Fruit fly (Drosophila melanogaster) whole organism, embryonic: Measurements from ENCODE around the gene CG15877.

Source experiments
- ATbp ChIP-seq: fragments of 200-800 bp; sonication (Bioruptor generic); optimal IDR thresholded peaks from 2 replicates; lab custom pipeline; 2017; ENCODE audit warnings: missing biosample characterization, mild to moderate bottlenecking, missing genetic modification characterization, missing genetic modification reagents
- Aef1 ChIP-seq: fragments of 200-800 bp; sonication (Bioruptor generic); IDR thresholded peaks from 3 replicates; pipeline ENCODE4 v1.3.6; 2022; ENCODE audit warnings: missing biosample characterization, missing genetic modification characterization
- Antp ChIP-seq: fragments of 200-800 bp; sonication (Bioruptor generic); optimal IDR thresholded peaks from 3 replicates; lab custom pipeline; 2016; ENCODE audit warnings: missing biosample characterization, missing genetic modification characterization
- Bdp1 ChIP-seq: fragments of 200-800 bp; sonication (Bioruptor generic); optimal IDR thresholded peaks from 3 replicates; lab custom pipeline; 2016; ENCODE audit warnings: missing biosample characterization, missing genetic modification characterization
- CG1024 ChIP-seq: fragments of 200-800 bp; sonication (Bioruptor generic); IDR thresholded peaks from 2 replicates; pipeline ENCODE4 v1.3.6; 2022; ENCODE audit warnings: missing biosample characterization, missing genetic modification characterization
- CG10654 ChIP-seq: fragments of 200-800 bp; sonication (Bioruptor generic); optimal IDR thresholded peaks from 2 replicates; lab custom pipeline; 2016; ENCODE audit warnings: missing biosample characterization, missing genetic modification characterization
- CG1233 ChIP-seq: fragments of 200-800 bp; sonication (Bioruptor generic); optimal IDR thresholded peaks from 4 replicates; lab custom pipeline; 2018; ENCODE audit warnings: missing biosample characterization, mild to moderate bottlenecking, missing genetic modification characterization
- CG12391 ChIP-seq: fragments of 200-800 bp; sonication (Bioruptor generic); optimal IDR thresholded peaks from 3 replicates; lab custom pipeline; 2018; ENCODE audit warnings: missing biosample characterization, mild to moderate bottlenecking, missing genetic modification characterization, moderate library complexity
- CG14441 ChIP-seq: fragments of 200-800 bp; sonication (Bioruptor generic); IDR thresholded peaks from 2 replicates; pipeline ENCODE4 v1.3.6; 2022; ENCODE audit warnings: missing biosample characterization, missing genetic modification characterization
- CG15011 ChIP-seq: fragments of 200-800 bp; sonication (Bioruptor generic); optimal IDR thresholded peaks from 3 replicates; lab custom pipeline; 2018; ENCODE audit warnings: missing biosample characterization, mild to moderate bottlenecking, missing genetic modification characterization
- CG1647 ChIP-seq: fragments of 200-800 bp; sonication (Bioruptor generic); optimal IDR thresholded peaks from 3 replicates; lab custom pipeline; 2016; ENCODE audit warnings: missing biosample characterization, missing genetic modification characterization
- CG16815 ChIP-seq: fragments of 200-800 bp; sonication (Bioruptor generic); optimal IDR thresholded peaks from 3 replicates; lab custom pipeline; 2017; ENCODE audit warnings: missing biosample characterization, mild to moderate bottlenecking, missing genetic modification characterization
- CG16863 ChIP-seq: fragments of 200-800 bp; sonication (Bioruptor generic); optimal IDR thresholded peaks from 3 replicates; lab custom pipeline; 2016; ENCODE audit warnings: missing biosample characterization, missing genetic modification characterization
- CG17829 ChIP-seq: fragments of 200-800 bp; optimal IDR thresholded peaks from 2 replicates; lab custom pipeline; 2019; ENCODE audit warnings: missing biosample characterization, mild to moderate bottlenecking, missing genetic modification characterization, moderate library complexity
- CG30020 ChIP-seq: fragments of 200-800 bp; optimal IDR thresholded peaks from 2 replicates; lab custom pipeline; 2019; ENCODE audit warnings: missing biosample characterization, mild to moderate bottlenecking, missing genetic modification characterization, moderate library complexity
- CG3407 ChIP-seq: fragments of 200-800 bp; sonication (Bioruptor generic); optimal IDR thresholded peaks from 2 replicates; lab custom pipeline; 2018; ENCODE audit warnings: missing biosample characterization, mild to moderate bottlenecking, missing genetic modification characterization
- CG4617 ChIP-seq: fragments of 200-800 bp; sonication (Bioruptor generic); optimal IDR thresholded peaks from 3 replicates; lab custom pipeline; 2016; ENCODE audit warnings: missing biosample characterization, missing genetic modification characterization, borderline replicate concordance
- CG4820 ChIP-seq: fragments of 200-800 bp; sonication (Bioruptor generic); optimal IDR thresholded peaks from 3 replicates; lab custom pipeline; 2016; ENCODE audit warnings: missing biosample characterization, missing genetic modification characterization
- CG6272 ChIP-seq: fragments of 200-800 bp; sonication (Bioruptor generic); IDR thresholded peaks from 2 replicates; pipeline ENCODE4 v1.3.6; 2022; ENCODE audit warnings: missing biosample characterization, missing genetic modification characterization
- CG6765 ChIP-seq: fragments of 200-800 bp; sonication (Bioruptor generic); optimal IDR thresholded peaks from 3 replicates; lab custom pipeline; 2017; ENCODE audit warnings: missing biosample characterization, mild to moderate bottlenecking, missing genetic modification characterization
- CG7745 ChIP-seq: fragments of 200-800 bp; sonication (Bioruptor generic); optimal IDR thresholded peaks from 2 replicates; lab custom pipeline; 2018; ENCODE audit warnings: missing biosample characterization, mild to moderate bottlenecking, missing genetic modification characterization, moderate library complexity
- CG7786 ChIP-seq: fragments of 200-800 bp; sonication (Bioruptor generic); optimal IDR thresholded peaks from 2 replicates; lab custom pipeline; 2016; ENCODE audit warnings: missing biosample characterization, missing genetic modification characterization
- D19A ChIP-seq: fragments of 200-800 bp; optimal IDR thresholded peaks from 3 replicates; lab custom pipeline; 2019; ENCODE audit warnings: missing biosample characterization, mild to moderate bottlenecking, missing genetic modification characterization, moderate library complexity
- Drgx ChIP-seq: fragments of 200-800 bp; sonication (Bioruptor generic); IDR thresholded peaks from 2 replicates; pipeline ENCODE4 v1.3.6; 2022; ENCODE audit warnings: missing biosample characterization, missing genetic modification characterization
- Elba2 ChIP-seq: fragments of 200-800 bp; sonication (Bioruptor generic); optimal IDR thresholded peaks from 3 replicates; lab custom pipeline; 2016; ENCODE audit warnings: missing biosample characterization, missing genetic modification characterization
- Hmr ChIP-seq: fragments of 200-800 bp; sonication (Bioruptor generic); optimal IDR thresholded peaks from 3 replicates; lab custom pipeline; 2017; ENCODE audit warnings: mild to moderate bottlenecking, missing biosample characterization, missing genetic modification reagents, missing genetic modification characterization
- Lim3 ChIP-seq: fragments of 200-800 bp; sonication (Bioruptor generic); IDR thresholded peaks from 2 replicates; pipeline ENCODE4 v1.3.6; 2022; ENCODE audit warnings: missing biosample characterization, missing genetic modification characterization
- Mad ChIP-seq: fragments of 200-800 bp; sonication (Bioruptor generic); optimal IDR thresholded peaks from 2 replicates; lab custom pipeline; 2016; ENCODE audit warnings: missing biosample characterization, missing genetic modification characterization
- Mrtf ChIP-seq: fragments of 200-800 bp; sonication (Bioruptor generic); IDR thresholded peaks from 3 replicates; pipeline ENCODE4 v1.3.6; 2022; ENCODE audit warnings: missing biosample characterization, missing genetic modification characterization
- Vsx1 ChIP-seq: fragments of 200-800 bp; sonication (Bioruptor generic); optimal IDR thresholded peaks from 2 replicates; lab custom pipeline; 2017; ENCODE audit warnings: missing biosample characterization, mild to moderate bottlenecking, missing genetic modification characterization, missing genetic modification reagents
- bbx ChIP-seq: fragments of 200-800 bp; sonication (Bioruptor generic); IDR thresholded peaks from 2 replicates; pipeline ENCODE4 v1.3.6; 2022; ENCODE audit warnings: missing biosample characterization, missing genetic modification characterization; ENCODE audit not compliant: partially characterized antibody
- cato ChIP-seq: fragments of 200-800 bp; sonication (Bioruptor generic); optimal IDR thresholded peaks from 2 replicates; lab custom pipeline; 2016; ENCODE audit warnings: missing biosample characterization, missing genetic modification characterization, borderline replicate concordance
- crol ChIP-seq: fragments of 200-800 bp; sonication (Bioruptor generic); IDR thresholded peaks from 2 replicates; pipeline ENCODE4 v1.3.6; 2022; ENCODE audit warnings: missing biosample characterization, missing genetic modification characterization
- dm ChIP-seq: fragments of 200-800 bp; sonication (Bioruptor generic); optimal IDR thresholded peaks from 3 replicates; lab custom pipeline; 2016; ENCODE audit warnings: missing biosample characterization, missing genetic modification characterization
- gsb ChIP-seq: fragments of 200-800 bp; sonication (Bioruptor generic); IDR thresholded peaks from 2 replicates; pipeline ENCODE4 v1.3.6; 2022; ENCODE audit warnings: missing biosample characterization, missing genetic modification characterization
- gsb-n ChIP-seq: fragments of 200-800 bp; sonication (Bioruptor generic); optimal IDR thresholded peaks from 3 replicates; lab custom pipeline; 2018; ENCODE audit warnings: missing biosample characterization, mild to moderate bottlenecking, missing genetic modification characterization
- kah ChIP-seq: fragments of 200-800 bp; sonication (Bioruptor generic); optimal IDR thresholded peaks from 2 replicates; lab custom pipeline; 2018; ENCODE audit warnings: missing biosample characterization, mild to moderate bottlenecking, missing genetic modification characterization
- klu ChIP-seq: fragments of 200-800 bp; sonication (Bioruptor generic); IDR thresholded peaks from 2 replicates; pipeline ENCODE4 v1.3.6; 2022; ENCODE audit warnings: missing biosample characterization, missing genetic modification characterization
- pan ChIP-seq, 4 experiments: fragments of >200 bp in 3 of 4; fragments of 200-800 bp in 1 of 4; sonication (Bioruptor generic) in 1 of 4; optimal IDR thresholded peaks in 3 of 4; IDR thresholded peaks in 1 of 4; 2 replicates each; pipeline versions ENCODE4 v1.3.6 to Lab custom; 2017 to 2022; ENCODE audit warnings: missing biosample characterization in 2 of 4, missing genetic modification characterization in 2 of 4, mixed read lengths in 1 of 4
- pum ChIP-seq: fragments of 200-800 bp; sonication (Bioruptor generic); optimal IDR thresholded peaks from 2 replicates; lab custom pipeline; 2016; ENCODE audit warnings: missing biosample characterization, missing genetic modification characterization
- repo ChIP-seq: fragments of 200-800 bp; sonication (Bioruptor generic); optimal IDR thresholded peaks from 2 replicates; lab custom pipeline; 2016; ENCODE audit warnings: missing biosample characterization, missing genetic modification characterization
- shn ChIP-seq: fragments of 200-800 bp; sonication (Bioruptor generic); optimal IDR thresholded peaks from 3 replicates; lab custom pipeline; 2016; ENCODE audit warnings: missing biosample characterization, missing genetic modification characterization
- so ChIP-seq: fragments of 200-800 bp; sonication (Bioruptor generic); IDR thresholded peaks from 3 replicates; pipeline ENCODE4 v1.3.6; 2022; ENCODE audit warnings: missing biosample characterization, missing genetic modification characterization
- tgo ChIP-seq: fragments of 200-800 bp; sonication (Bioruptor generic); IDR thresholded peaks from 3 replicates; pipeline ENCODE4 v1.3.6; 2022; ENCODE audit warnings: missing biosample characterization, missing genetic modification characterization
- tll ChIP-seq, 2 experiments: fragments of 200-800 bp in 1 of 2; fragments of >200 bp in 1 of 2; sonication (Bioruptor generic) in 1 of 2; optimal IDR thresholded peaks; 2 replicates each; lab custom pipeline; 2017 to 2019; ENCODE audit warnings: missing biosample characterization in 2 of 2, missing genetic modification characterization in 2 of 2, mild to moderate bottlenecking in 1 of 2, moderate library complexity in 1 of 2
- tna ChIP-seq: fragments of 200-800 bp; sonication (Bioruptor generic); IDR thresholded peaks from 2 replicates; pipeline ENCODE4 v1.3.6; 2022; ENCODE audit warnings: missing biosample characterization, missing genetic modification characterization; ENCODE audit not compliant: partially characterized antibody
- tx ChIP-seq: fragments of 200-800 bp; sonication (Bioruptor generic); optimal IDR thresholded peaks from 2 replicates; lab custom pipeline; 2016; ENCODE audit warnings: missing biosample characterization, missing genetic modification characterization
- unc-4 ChIP-seq: fragments of 200-800 bp; sonication (Bioruptor generic); IDR thresholded peaks from 2 replicates; pipeline ENCODE4 v1.3.6; 2022; ENCODE audit warnings: missing biosample characterization, missing genetic modification characterization; ENCODE audit not compliant: partially characterized antibody
- vnd ChIP-seq: fragments of 200-800 bp; sonication (Bioruptor generic); IDR thresholded peaks from 3 replicates; pipeline ENCODE4 v1.3.6; 2022; ENCODE audit warnings: missing biosample characterization, missing genetic modification characterization; ENCODE audit not compliant: partially characterized antibody

The CG15877 gene

DNA sequence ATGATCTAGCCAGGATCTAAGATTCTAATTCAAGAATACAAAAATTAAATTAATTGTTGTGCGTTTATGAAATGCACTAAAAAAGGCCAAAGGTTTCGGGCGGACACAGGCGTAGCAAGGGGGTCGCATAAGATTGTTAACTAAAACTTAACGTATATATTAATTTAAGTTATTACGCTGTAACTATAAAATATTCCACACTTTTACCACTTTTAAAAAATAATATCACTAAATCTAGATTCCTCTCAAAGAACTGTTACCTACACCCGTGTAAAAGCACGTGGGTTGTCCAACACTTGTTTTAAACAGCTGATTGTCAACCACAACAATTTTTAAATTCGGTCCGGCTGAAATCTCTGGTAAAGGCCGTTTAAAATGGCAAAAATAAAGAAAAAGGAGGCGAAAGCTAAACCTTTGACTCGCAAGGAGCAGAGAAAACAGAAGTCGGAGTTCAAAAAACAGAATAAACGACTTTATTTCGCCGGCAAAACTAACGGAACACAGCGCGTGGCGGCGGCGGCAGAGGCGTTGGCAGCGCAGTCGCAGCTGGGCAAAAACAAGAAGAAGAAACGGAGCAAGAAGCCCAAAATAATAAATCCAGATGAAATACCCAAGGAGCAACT lies 3.8 kb downstream of the CG15877 start, which contains the start of the genes mRpL23 and CG9004 (continued):
- TF ChIP-seq CG1233 (GFP tag; lab: Kevin White, UChicago) (peak; percentile 99), CG10654 (peak; percentile 99), Elba2 (GFP tag; lab: Kevin White, UChicago) (peak; percentile 95), Mrtf (GFP tag; lab: Robert Waterston, UW) (peak; percentile 100), CG6765 (GFP tag; lab: Kevin White, UChicago) (peak; percentile 97), Vsx1 (GFP tag; lab: Kevin White, UChicago) (peak; percentile 96), CG16863 (GFP tag; lab: Kevin White, UChicago) (peak; percentile 98), tll (GFP tag; optimal IDR thresholded peaks at IDR 0.05; lab: Kevin White, UChicago) (peak in 1 of 2 experiments; percentile 83), kah (GFP tag; lab: Kevin White, UChicago) (peak; percentile 95), crol (GFP tag; lab: Robert Waterston, UW) (peak; percentile 90), D19A (tag; lab: Kevin White, UChicago) (peak; percentile 95), klu (GFP tag; lab: Robert Waterston, UW) (peak; percentile 99), Aef1 (GFP tag; lab: Robert Waterston, UW) (peak; percentile 100), tgo (GFP tag; lab: Robert Waterston, UW) (peak; percentile 100), Bdp1 (GFP tag; lab: Kevin White, UChicago) (peak; percentile 94), Mad (GFP tag; lab: Kevin White, UChicago) (peak; percentile 99), ATbp (GFP tag; lab: Kevin White, UChicago) (peak; percentile 98), CG15011 (GFP tag; lab: Kevin White, UChicago) (peak; percentile 98), CG7786 (GFP tag; lab: Kevin White, UChicago) (peak; percentile 98), CG1024 (GFP tag; lab: Robert Waterston, UW) (peak; percentile 97), dm (GFP tag; lab: Kevin White, UChicago) (peak; percentile 98), CG6272 (GFP tag; lab: Robert Waterston, UW) (peak; percentile 100), CG3407 (peak; percentile 97), Antp (GFP tag; lab: Kevin White, UChicago) (peak; percentile 97), bbx (no peak), vnd (no peak), Drgx (GFP tag; lab: Robert Waterston, UW) (peak; percentile 100), unc-4 (GFP tag; lab: Robert Waterston, UW) (0 out of 2 replicates have a peak, but pooled peaks have one; percentile 19), gsb (GFP tag; lab: Robert Waterston, UW) (peak; percentile 99), CG12391 (tag; lab: Kevin White, UChicago) (peak; percentile 99), CG14441 (GFP tag; lab: Robert Waterston, UW) (peak; percentile 100), Lim3 (GFP tag; lab: Robert Waterston, UW) (peak; percentile 100), so (GFP tag; lab: Robert Waterston, UW) (peak; percentile 99), cato (peak; percentile 99), CG4820 (GFP tag; lab: Kevin White, UChicago) (peak; percentile 99), tx (GFP tag; lab: Kevin White, UChicago) (peak; percentile 98), pum (GFP tag; lab: Kevin White, UChicago) (peak; percentile 99), CG17829 (peak; percentile 99), CG16815 (GFP tag; lab: Kevin White, UChicago) (peak; percentile 99), shn (GFP tag; lab: Kevin White, UChicago) (peak; percentile 97), CG4617 (GFP tag; lab: Kevin White, UChicago) (peak; percentile 100), tna (no peak), Hmr (peak; percentile 99), CG1647 (GFP tag; lab: Kevin White, UChicago) (peak; percentile 99), gsb-n (tag; lab: Kevin White, UChicago) (peak; percentile 98), repo (peak; percentile 98), pan (optimal IDR thresholded peaks at IDR 0.05; lab: Kevin White, UChicago) (no peak), pan (GFP tag; optimal IDR thresholded peaks at IDR 0.05 in 1 of 2, IDR thresholded peaks at IDR 0.05 in 1 of 2) (peak in 1 of 2 experiments; percentile 100), CG30020 (tag; lab: Kevin White, UChicago) (peak; percentile 89), CG7745 (tag; lab: Kevin White, UChicago) (peak; percentile 65)
